Fruit fly (Drosophila melanogaster) whole organism, embryonic: ENCODE results near the gene CG34310.

Source experiments
- CG10147 ChIP-seq: fragments of 200-800 bp; sonication (Bioruptor generic); optimal IDR thresholded peaks from 2 replicates; lab custom pipeline; 2019; ENCODE audit warnings: missing biosample characterization, mild to moderate bottlenecking, missing genetic modification characterization, moderate library complexity
- CG11723 ChIP-seq: fragments of 200-800 bp; sonication (Bioruptor generic); optimal IDR thresholded peaks from 2 replicates; lab custom pipeline; 2017; ENCODE audit warnings: missing biosample characterization, mild to moderate bottlenecking, missing genetic modification characterization
- CG12299 ChIP-seq: fragments of 200-800 bp; sonication (Bioruptor generic); optimal IDR thresholded peaks from 2 replicates; lab custom pipeline; 2018; ENCODE audit warnings: missing biosample characterization, mild to moderate bottlenecking, missing genetic modification characterization
- CG1233 ChIP-seq: fragments of 200-800 bp; sonication (Bioruptor generic); optimal IDR thresholded peaks from 4 replicates; lab custom pipeline; 2018; ENCODE audit warnings: missing biosample characterization, mild to moderate bottlenecking, missing genetic modification characterization
- CG13287 ChIP-seq: fragments of 200-800 bp; sonication (Bioruptor generic); IDR thresholded peaks from 2 replicates; pipeline ENCODE4 v1.3.6; 2022; ENCODE audit warnings: missing biosample characterization, missing genetic modification characterization; ENCODE audit not compliant: partially characterized antibody
- CG13775 ChIP-seq: fragments of 200-800 bp; sonication (Bioruptor generic); optimal IDR thresholded peaks from 3 replicates; lab custom pipeline; 2017; ENCODE audit warnings: missing biosample characterization, mild to moderate bottlenecking, missing genetic modification characterization
- CG14710 ChIP-seq: fragments of 200-800 bp; sonication (Bioruptor generic); optimal IDR thresholded peaks from 3 replicates; lab custom pipeline; 2019; ENCODE audit warnings: missing biosample characterization, mild to moderate bottlenecking, missing genetic modification characterization, moderate library complexity
- CG16815 ChIP-seq: fragments of 200-800 bp; sonication (Bioruptor generic); optimal IDR thresholded peaks from 3 replicates; lab custom pipeline; 2017; ENCODE audit warnings: missing biosample characterization, mild to moderate bottlenecking, missing genetic modification characterization
- CG17802 ChIP-seq: fragments of 200-800 bp; sonication (Bioruptor generic); optimal IDR thresholded peaks from 2 replicates; lab custom pipeline; 2018; ENCODE audit warnings: missing biosample characterization, mild to moderate bottlenecking, missing genetic modification characterization, moderate library complexity
- CG1792 ChIP-seq: fragments of 200-800 bp; sonication (Bioruptor generic); optimal IDR thresholded peaks from 2 replicates; lab custom pipeline; 2016; ENCODE audit warnings: missing biosample characterization, missing genetic modification characterization
- CG18764 ChIP-seq: fragments of 200-800 bp; sonication (Bioruptor generic); optimal IDR thresholded peaks from 3 replicates; lab custom pipeline; 2016; ENCODE audit warnings: missing biosample characterization, missing genetic modification characterization
- CG3065 ChIP-seq: fragments of 200-800 bp; sonication (Bioruptor generic); optimal IDR thresholded peaks from 2 replicates; lab custom pipeline; 2016; ENCODE audit warnings: missing biosample characterization, missing genetic modification characterization
- CG4360 ChIP-seq: fragments of 200-800 bp; sonication (Bioruptor generic); IDR thresholded peaks from 2 replicates; pipeline ENCODE4 v1.3.6; 2022; ENCODE audit warnings: missing biosample characterization, missing genetic modification characterization
- CG4617 ChIP-seq: fragments of 200-800 bp; sonication (Bioruptor generic); optimal IDR thresholded peaks from 3 replicates; lab custom pipeline; 2016; ENCODE audit warnings: missing biosample characterization, missing genetic modification characterization, borderline replicate concordance
- CG7745 ChIP-seq: fragments of 200-800 bp; sonication (Bioruptor generic); optimal IDR thresholded peaks from 2 replicates; lab custom pipeline; 2018; ENCODE audit warnings: missing biosample characterization, mild to moderate bottlenecking, missing genetic modification characterization, moderate library complexity
- CG9797 ChIP-seq: fragments of 200-800 bp; sonication (Bioruptor generic); optimal IDR thresholded peaks from 3 replicates; lab custom pipeline; 2018; ENCODE audit warnings: missing biosample characterization, mild to moderate bottlenecking, missing genetic modification characterization
- CG9817 ChIP-seq: fragments of 200-800 bp; sonication (Bioruptor generic); optimal IDR thresholded peaks from 2 replicates; lab custom pipeline; 2018; ENCODE audit warnings: missing biosample characterization, mild to moderate bottlenecking, missing genetic modification characterization, moderate library complexity
- Dp ChIP-seq: fragments of 200-800 bp; sonication (Bioruptor generic); optimal IDR thresholded peaks from 2 replicates; lab custom pipeline; 2018; ENCODE audit warnings: missing biosample characterization, mild to moderate bottlenecking, missing genetic modification characterization, moderate library complexity
- E2f2 ChIP-seq: fragments of 200-800 bp; sonication (Bioruptor generic); IDR thresholded peaks from 2 replicates; pipeline ENCODE4 v1.3.6; 2022; ENCODE audit warnings: missing biosample characterization, missing genetic modification characterization
- Gsc ChIP-seq: fragments of 200-800 bp; sonication (Bioruptor generic); IDR thresholded peaks from 2 replicates; pipeline ENCODE4 v1.3.6; 2022; ENCODE audit warnings: missing biosample characterization, missing genetic modification characterization
- Gug ChIP-seq: fragments of 200-800 bp; sonication (Bioruptor generic); IDR thresholded peaks from 4 replicates; pipeline ENCODE4 v1.3.6; 2022; ENCODE audit warnings: missing biosample characterization, missing genetic modification characterization
- Hmx ChIP-seq: fragments of 200-800 bp; sonication (Bioruptor generic); optimal IDR thresholded peaks from 2 replicates; lab custom pipeline; 2016; ENCODE audit warnings: missing biosample characterization, missing genetic modification characterization
- Hr39 ChIP-seq: fragments of >200 bp; optimal IDR thresholded peaks from 2 replicates; lab custom pipeline; 2017
- MESR4 ChIP-seq: fragments of 200-800 bp; sonication (Bioruptor generic); optimal IDR thresholded peaks from 2 replicates; lab custom pipeline; 2018; ENCODE audit warnings: missing biosample characterization, mild to moderate bottlenecking, missing genetic modification characterization, moderate library complexity
- Med ChIP-seq: fragments of 200-800 bp; sonication (Bioruptor generic); peaks from one replicate; lab custom pipeline; 2016; ENCODE audit warnings: missing biosample characterization, missing genetic modification characterization, mild to moderate bottlenecking, inconsistent platforms, moderate library complexity
- Pdp1 ChIP-seq, 2 experiments: fragments of 200-800 bp; sonication (Bioruptor generic); optimal IDR thresholded peaks; 3 replicates each; lab custom pipeline; 2016; ENCODE audit warnings: missing biosample characterization in 2 of 2, missing genetic modification characterization in 2 of 2, mild to moderate bottlenecking in 1 of 2, moderate library complexity in 1 of 2
- Ravus ChIP-seq: fragments of 200-800 bp; sonication (Bioruptor generic); IDR thresholded peaks from 2 replicates; pipeline ENCODE4 v1.3.6; 2022; ENCODE audit warnings: missing biosample characterization, missing genetic modification characterization
- Scr ChIP-seq: fragments of 200-800 bp; sonication (Bioruptor generic); IDR thresholded peaks from 2 replicates; pipeline ENCODE4 v1.3.6; 2022; ENCODE audit warnings: missing biosample characterization, missing genetic modification characterization; ENCODE audit not compliant: partially characterized antibody
- Sin3A ChIP-seq: fragments of >200 bp; optimal IDR thresholded peaks from 2 replicates; lab custom pipeline; 2018
- YL-1 ChIP-seq: fragments of 200-800 bp; sonication (Bioruptor generic); optimal IDR thresholded peaks from 3 replicates; lab custom pipeline; 2017; ENCODE audit warnings: missing biosample characterization, mild to moderate bottlenecking, missing genetic modification characterization
- crp ChIP-seq, 2 experiments: fragments of 200-800 bp; sonication (Bioruptor generic); optimal IDR thresholded peaks; 2 replicates in 1 of 2; 3 replicates in 1 of 2; lab custom pipeline; 2017; ENCODE audit warnings: missing biosample characterization in 2 of 2, missing genetic modification characterization in 2 of 2, mild to moderate bottlenecking in 1 of 2, moderate library complexity in 1 of 2
- esg ChIP-seq: fragments of 200-800 bp; sonication (Bioruptor generic); conservative IDR thresholded peaks from 2 replicates; pipeline ENCODE4 v1.3.6; 2022; ENCODE audit warnings: missing biosample characterization, missing genetic modification characterization
- exex ChIP-seq: fragments of 200-800 bp; sonication (Bioruptor generic); optimal IDR thresholded peaks from 4 replicates; lab custom pipeline; 2018; ENCODE audit warnings: missing biosample characterization, mild to moderate bottlenecking, missing genetic modification characterization, moderate library complexity
- grn ChIP-seq: fragments of 200-800 bp; sonication (Bioruptor generic); optimal IDR thresholded peaks from 3 replicates; lab custom pipeline; 2017; ENCODE audit warnings: missing biosample characterization, missing genetic modification characterization
- jumu ChIP-seq: fragments of 200-800 bp; sonication (Bioruptor generic); optimal IDR thresholded peaks from 3 replicates; lab custom pipeline; 2016; ENCODE audit warnings: missing biosample characterization, missing genetic modification characterization
- lmd ChIP-seq: fragments of 200-800 bp; sonication (Bioruptor generic); IDR thresholded peaks from 2 replicates; pipeline ENCODE4 v1.3.6; 2022; ENCODE audit warnings: missing biosample characterization, missing genetic modification characterization
- psq ChIP-seq: fragments of 200-800 bp; sonication (Bioruptor generic); optimal IDR thresholded peaks from 2 replicates; lab custom pipeline; 2017; ENCODE audit warnings: missing biosample characterization, missing genetic modification characterization
- pzg ChIP-seq: fragments of 200-800 bp; sonication (Bioruptor generic); optimal IDR thresholded peaks from 3 replicates; lab custom pipeline; 2018; ENCODE audit warnings: missing biosample characterization, mild to moderate bottlenecking, missing genetic modification characterization, moderate library complexity
- rib ChIP-seq: fragments of 200-800 bp; sonication (Bioruptor generic); IDR thresholded peaks from 2 replicates; pipeline ENCODE4 v1.3.6; 2022; ENCODE audit warnings: missing biosample characterization, missing genetic modification characterization
- sens-2 ChIP-seq: fragments of 200-800 bp; sonication (Bioruptor generic); IDR thresholded peaks from 2 replicates; pipeline ENCODE4 v1.3.6; 2022; ENCODE audit warnings: missing biosample characterization, missing genetic modification characterization
- slou ChIP-seq: fragments of 200-800 bp; sonication (Bioruptor generic); optimal IDR thresholded peaks from 3 replicates; lab custom pipeline; 2016; ENCODE audit warnings: missing biosample characterization, missing genetic modification characterization
- stwl ChIP-seq: fragments of 200-800 bp; sonication (Bioruptor generic); optimal IDR thresholded peaks from 3 replicates; lab custom pipeline; 2018; ENCODE audit warnings: missing biosample characterization, mild to moderate bottlenecking, missing genetic modification characterization, moderate library complexity
- toy ChIP-seq: fragments of 200-800 bp; sonication (Bioruptor generic); IDR thresholded peaks from 2 replicates; pipeline ENCODE4 v1.3.6; 2022; ENCODE audit warnings: missing biosample characterization, missing genetic modification characterization
- trem ChIP-seq: fragments of 200-800 bp; optimal IDR thresholded peaks from 3 replicates; lab custom pipeline; 2019; ENCODE audit warnings: missing biosample characterization, mild to moderate bottlenecking, missing genetic modification characterization, moderate library complexity
- ttk ChIP-seq: fragments of 200-800 bp; sonication (Bioruptor generic); IDR thresholded peaks from 2 replicates; pipeline ENCODE4 v2.1.2; 2022; ENCODE audit warnings: missing biosample characterization, missing genetic modification characterization
- twi ChIP-seq: fragments of 200-800 bp; optimal IDR thresholded peaks from 2 replicates; lab custom pipeline; 2019; ENCODE audit warnings: missing biosample characterization, mild to moderate bottlenecking, missing genetic modification characterization, moderate library complexity
- wek ChIP-seq: fragments of 200-800 bp; sonication (Bioruptor generic); optimal IDR thresholded peaks from 3 replicates; lab custom pipeline; 2018; ENCODE audit warnings: missing biosample characterization, mild to moderate bottlenecking, missing genetic modification characterization, moderate library complexity
- z ChIP-seq: fragments of 200-800 bp; sonication (Bioruptor generic); IDR thresholded peaks from 3 replicates; pipeline ENCODE4 v1.3.6; 2022; ENCODE audit warnings: missing biosample characterization, missing genetic modification characterization

Gene CG34310

dm6 chr2L:6656264-6656676, 7.2 kb upstream of the CG34310 start, which contains the start of gene CG31633 (continued):
- TF ChIP-seq wek (GFP tag; lab: Kevin White, UChicago) (no peak), CG1233 (GFP tag; lab: Kevin White, UChicago) (no peak), ttk (GFP tag; lab: Robert Waterston, UW) (no peak), CG18764 (GFP tag; lab: Kevin White, UChicago) (no peak), Gsc (GFP tag; lab: Robert Waterston, UW) (no peak), CG3065 (GFP tag; lab: Kevin White, UChicago) (no peak), z (GFP tag; lab: Robert Waterston, UW) (no peak), CG4360 (GFP tag; lab: Robert Waterston, UW) (no peak), rib (GFP tag; lab: Robert Waterston, UW) (no peak), Sin3A (lab: Kevin White, UChicago) (no peak), Scr (GFP tag; lab: Robert Waterston, UW) (peak; percentile 75), CG13775 (GFP tag; lab: Kevin White, UChicago) (no peak), CG9817 (no peak)

dm6 chr2L:6657969-6658748, 5.3 kb upstream of the CG34310 start, which contains the start of the genes CG31636 and Ube4A:
Gene CG31636 (minus strand): TSS chr2L:6658152.
Gene Ube4A (plus strand): TSS chr2L:6658517.
- TF ChIP-seq slou (GFP tag; lab: Kevin White, UChicago) (no peak), esg (GFP tag; lab: Robert Waterston, UW) (no peak), CG14710 (tag; lab: Kevin White, UChicago) (peak; percentile 11), CG4617 (GFP tag; lab: Kevin White, UChicago) (peak; percentile 88), CG9797 (peak; percentile 69), Hmx (GFP tag; lab: Kevin White, UChicago) (no peak), toy (no peak), stwl (tag; lab: Kevin White, UChicago) (peak; percentile 42), trem (tag; lab: Kevin White, UChicago) (peak; percentile 10), lmd (GFP tag; lab: Robert Waterston, UW) (no peak), sens-2 (GFP tag; lab: Robert Waterston, UW) (0 out of 2 replicates have a peak, but pooled peaks have one; percentile 26), twi (no peak), grn (no peak), exex (tag; lab: Kevin White, UChicago) (peak; percentile 82), CG7745 (peak; percentile 86), pzg (GFP tag; lab: Kevin White, UChicago) (peak; percentile 67), CG10147 (GFP tag; lab: Kevin White, UChicago) (no peak), Dp (GFP tag; lab: Kevin White, UChicago) (peak; percentile 94), MESR4 (peak; percentile 82), CG1792 (GFP tag; lab: Kevin White, UChicago) (no peak), jumu (GFP tag; lab: Kevin White, UChicago) (no peak), Ravus (GFP tag; lab: Robert Waterston, UW) (no peak), E2f2 (GFP tag; lab: Robert Waterston, UW) (peak; percentile 94), crp (GFP tag; optimal IDR thresholded peaks at IDR 0.05; lab: Kevin White, UChicago) (peak in 1 of 2 experiments; percentile 25), Pdp1 (GFP tag; optimal IDR thresholded peaks at IDR 0.05; lab: Kevin White, UChicago) (no peak), Med (peak; percentile 75), Hr39 (lab: Kevin White, UChicago) (no peak), CG9817 (no peak), psq (GFP tag; lab: Kevin White, UChicago) (no peak), CG12299 (tag; lab: Kevin White, UChicago) (no peak), Gug (GFP tag; lab: Robert Waterston, UW) (no peak), CG11723 (GFP tag; lab: Kevin White, UChicago) (no peak), CG16815 (GFP tag; lab: Kevin White, UChicago) (no peak), CG17802 (tag; lab: Kevin White, UChicago) (peak; percentile 24), CG13287 (GFP tag; lab: Robert Waterston, UW) (0 out of 2 replicates have a peak, but pooled peaks have one; percentile 19), CG18764 (GFP tag; lab: Kevin White, UChicago) (no peak), YL-1 (GFP tag; lab: Kevin White, UChicago) (peak; percentile 30)
